Fruit fly (Drosophila melanogaster): ENCODE data around the gene CG8036.

CG8036 gene

dm6 chr3R:8670529-8671491, 3.1 kb downstream of the CG8036 start, which contains the start of gene p (continued):
- peak; percentile 71 for TF ChIP-seq CG17359 (tag; optimal IDR thresholded peaks at IDR 0.05)
- no peak for TF ChIP-seq tx (GFP tag; optimal IDR thresholded peaks at IDR 0.05)
- no peak for TF ChIP-seq Sin3A (optimal IDR thresholded peaks at IDR 0.05)
- no peak for TF ChIP-seq esg (GFP tag; conservative IDR thresholded peaks at IDR 0.05)
- no peak for TF ChIP-seq HmgD (GFP tag; optimal IDR thresholded peaks at IDR 0.05)
- TF ChIP-seq H15 (GFP tag; IDR thresholded peaks at IDR 0.05) = no peak
- TF ChIP-seq Side (GFP tag; optimal IDR thresholded peaks at IDR 0.05) = peak; percentile 28
- TF ChIP-seq Doc3 (GFP tag; IDR thresholded peaks at IDR 0.05; ENCODE audit: partially characterized antibody) = no peak
- peak; percentile 3; the same call in 1 of the 2 replicates for TF ChIP-seq CG5953 (GFP tag; IDR thresholded peaks at IDR 0.05)
- TF ChIP-seq GATAe (GFP tag; conservative IDR thresholded peaks at IDR 0.05) = peak; percentile 72; the same call in 1 of the 2 replicates
- peak; percentile 51 for TF ChIP-seq Rfx (GFP tag; IDR thresholded peaks at IDR 0.05)
- TF ChIP-seq B-H1 (GFP tag; IDR thresholded peaks at IDR 0.05) = no peak; the same call in 2 of the 3 replicates
- peak; percentile 40 for TF ChIP-seq Sox100B (GFP tag; optimal IDR thresholded peaks at IDR 0.05)
- TF ChIP-seq Neu2 (GFP tag; optimal IDR thresholded peaks at IDR 0.05; ENCODE audit: borderline replicate concordance) = peak; percentile 44
- TF ChIP-seq CG43689 (GFP tag; IDR thresholded peaks at IDR 0.05) = no peak
- peak; percentile 21; the same call in 1 of the 2 replicates for TF ChIP-seq CG31224 (GFP tag; IDR thresholded peaks at IDR 0.05)
- peak; percentile 64 for TF ChIP-seq gcm (GFP tag; optimal IDR thresholded peaks at IDR 0.05)
- peak; percentile 32 for TF ChIP-seq bcd (GFP tag; optimal IDR thresholded peaks at IDR 0.05)
- TF ChIP-seq CG4360 (GFP tag; IDR thresholded peaks at IDR 0.05) = no peak
- no peak for TF ChIP-seq CG3726 (GFP tag; IDR thresholded peaks at IDR 0.05)
- 0 out of 4 replicates have a peak, but pooled peaks have one; percentile 18 for TF ChIP-seq Dll (GFP tag; IDR thresholded peaks at IDR 0.05; ENCODE audit: partially characterized antibody)
- no peak for TF ChIP-seq Ada2b (GFP tag; IDR thresholded peaks at IDR 0.05)
- TF ChIP-seq sd (tag; optimal IDR thresholded peaks at IDR 0.05) = peak; percentile 16
- peak; percentile 2 for TF ChIP-seq NC2α (GFP tag; optimal IDR thresholded peaks at IDR 0.05)
- no peak for TF ChIP-seq CG11093 (GFP tag; IDR thresholded peaks at IDR 0.05)
- no peak for TF ChIP-seq CG7372 (GFP tag; IDR thresholded peaks at IDR 0.05)
- TF ChIP-seq kni (GFP tag; optimal IDR thresholded peaks at IDR 0.05) = peak; percentile 63
- no peak for TF ChIP-seq CG9817 (tag; optimal IDR thresholded peaks at IDR 0.05)
- no peak for TF ChIP-seq Bgb (GFP tag; IDR thresholded peaks at IDR 0.05; ENCODE audit: partially characterized antibody)
- peak; percentile 87 for TF ChIP-seq exex (tag; optimal IDR thresholded peaks at IDR 0.05)
- no peak for TF ChIP-seq Mes4 (GFP tag; optimal IDR thresholded peaks at IDR 0.05)
- TF ChIP-seq zen (tag; optimal IDR thresholded peaks at IDR 0.05) = no peak
- no peak for TF ChIP-seq ftz-f1 (GFP tag; optimal IDR thresholded peaks at IDR 0.05)
- peak; percentile 64 for TF ChIP-seq salm (tag; optimal IDR thresholded peaks at IDR 0.05)
- TF ChIP-seq wek (GFP tag; optimal IDR thresholded peaks at IDR 0.05) = peak; percentile 39
- TF ChIP-seq dan (GFP tag; IDR thresholded peaks at IDR 0.05) = no peak
- no peak for TF ChIP-seq BEAF-32 (GFP tag; optimal IDR thresholded peaks at IDR 0.05)
- no peak for TF ChIP-seq D19A (tag; optimal IDR thresholded peaks at IDR 0.05)
- no peak for TF ChIP-seq Hmx (GFP tag; optimal IDR thresholded peaks at IDR 0.05)
- peak; percentile 63 for TF ChIP-seq CG10543 (GFP tag; optimal IDR thresholded peaks at IDR 0.05)
- TF ChIP-seq al (GFP tag; IDR thresholded peaks at IDR 0.05) = no peak
- TF ChIP-seq CG13296 (GFP tag; optimal IDR thresholded peaks at IDR 0.05) = no peak
- no peak for TF ChIP-seq lbe (GFP tag; optimal IDR thresholded peaks at IDR 0.05)
- TF ChIP-seq CG14441 (GFP tag; IDR thresholded peaks at IDR 0.05) = no peak
- TF ChIP-seq HLH3B (GFP tag; IDR thresholded peaks at IDR 0.05) = peak; percentile 28; the same call in 1 of the 2 replicates
- no peak for TF ChIP-seq CG16813 (GFP tag; IDR thresholded peaks at IDR 0.05; ENCODE audit: partially characterized antibody)
- TF ChIP-seq cato (GFP tag; optimal IDR thresholded peaks at IDR 0.05; ENCODE audit: borderline replicate concordance) = no peak
- no peak for TF ChIP-seq TFAM (GFP tag; optimal IDR thresholded peaks at IDR 0.05)
- TF ChIP-seq CG12071 (GFP tag; optimal IDR thresholded peaks at IDR 0.05) = peak; percentile 34

All from whole organism, embryonic.